Fruit fly (Drosophila melanogaster) ovary, adult (tissue): ENCODE measurements around the gene FucTC.

ENCODE experiments used
- CG17801 ChIP-seq: fragments of 200-800 bp; optimal IDR thresholded peaks from 2 replicates; lab custom pipeline; 2019; ENCODE audit warnings: missing biosample characterization, mild to moderate bottlenecking, missing genetic modification characterization, moderate library complexity; ENCODE audit not compliant: partially characterized antibody

The FucTC gene

dm6 chrX:23011203-23011602, at the start of gene FucTC:
FucTC (minus strand) TSS chrX:23011303.
- no peak for TF ChIP-seq CG17801 (GFP tag; lab: Kevin White, UChicago)

dm6 chrX:23035766-23036165, 24.7 kb upstream of the FucTC start, which contains the start of gene CG12061:
CG12061 (plus strand) TSS chrX:23036066.
- no peak for TF ChIP-seq CG17801 (GFP tag; lab: Kevin White, UChicago)

- TF ChIP-seq CG17801 (GFP tag; lab: Kevin White, UChicago): no peak
Observed at dm6 chrX:23022598-23022997, 11.5 kb upstream of the FucTC start, which contains the start of gene zyd. zyd (plus strand) TSS chrX:23022898.

- no peak for TF ChIP-seq CG17801 (GFP tag; lab: Kevin White, UChicago)
Observed at dm6 chrX:23013208-23013607, 2.1 kb upstream of the FucTC start, which contains the start of the genes Rab21 and Coa7. Rab21 (minus strand) TSS chrX:23013409. Coa7 (plus strand) TSS chrX:23013495.

dm6 chrX:23011859-23012258, 756 bp upstream of the FucTC start:
- TF ChIP-seq CG17801 (GFP tag; lab: Kevin White, UChicago): no peak

- no peak for TF ChIP-seq CG17801 (GFP tag; lab: Kevin White, UChicago)
Observed at dm6 chrX:23010651-23011050, 452 bp downstream of the FucTC start.

dm6 chrX:23007399-23007798, 3.7 kb downstream of the FucTC start:
- TF ChIP-seq CG17801 (GFP tag; lab: Kevin White, UChicago): no peak

- TF ChIP-seq CG17801 (GFP tag; lab: Kevin White, UChicago): no peak
Observed at dm6 chrX:23006925-23007324, 4.2 kb downstream of the FucTC start.

dm6 chrX:23004598-23005469, 6.3 kb downstream of the FucTC start, which contains the start of the genes stnA and stnB:
stnA (minus strand) TSS chrX:23004648.
stnB (minus strand) TSS chrX:23004648.
- TF ChIP-seq CG17801 (GFP tag; lab: Kevin White, UChicago): no peak

- TF ChIP-seq CG17801 (GFP tag; lab: Kevin White, UChicago): no peak
Observed at dm6 chrX:22981508-22981907, 29.6 kb downstream of the FucTC start.

- TF ChIP-seq CG17801 (GFP tag; lab: Kevin White, UChicago): no peak
Observed at dm6 chrX:22962260-22962659, 48.8 kb downstream of the FucTC start, which contains the start of gene CG40485. CG40485 (minus strand) TSS chrX:22962360.

dm6 chrX:22959991-22960390, 51.1 kb downstream of the FucTC start, which contains the start of gene CG40486:
CG40486 (minus strand) TSS chrX:22960091.
- TF ChIP-seq CG17801 (GFP tag; lab: Kevin White, UChicago): no peak
